Fruit fly (Drosophila melanogaster) whole organism, embryonic: ENCODE results near the gene gry.
A peak's percentile ranks its signal among the peaks of the same experiment; 100 is the strongest.

Experiments
- Bdp1 ChIP-seq: fragments of 200-800 bp; sonication (Bioruptor generic); optimal IDR thresholded peaks from 3 replicates; lab custom pipeline; 2016; ENCODE audit warnings: missing biosample characterization, missing genetic modification characterization
- BtbVII ChIP-seq: fragments of 200-800 bp; sonication (Bioruptor generic); optimal IDR thresholded peaks from 3 replicates; lab custom pipeline; 2017; ENCODE audit warnings: missing biosample characterization, mild to moderate bottlenecking, missing genetic modification characterization
- CG10979 ChIP-seq: fragments of 200-800 bp; sonication (Bioruptor generic); optimal IDR thresholded peaks from 2 replicates; lab custom pipeline; 2018; ENCODE audit warnings: missing biosample characterization, mild to moderate bottlenecking, missing genetic modification characterization, moderate library complexity
- CG12236 ChIP-seq: fragments of 200-800 bp; sonication (Bioruptor generic); optimal IDR thresholded peaks from 2 replicates; lab custom pipeline; 2016; ENCODE audit warnings: missing biosample characterization, missing genetic modification characterization
- CG13894 ChIP-seq: fragments of 200-800 bp; sonication (Bioruptor generic); optimal IDR thresholded peaks from 3 replicates; lab custom pipeline; 2018; ENCODE audit warnings: missing biosample characterization, mild to moderate bottlenecking, missing genetic modification characterization, moderate library complexity
- CG14014 ChIP-seq: fragments of 200-800 bp; sonication (Bioruptor generic); IDR thresholded peaks from 2 replicates; pipeline ENCODE4 v1.3.6; 2022; ENCODE audit warnings: missing biosample characterization, missing genetic modification characterization
- CG15269 ChIP-seq: fragments of 200-800 bp; sonication (Bioruptor generic); optimal IDR thresholded peaks from 2 replicates; lab custom pipeline; 2018; ENCODE audit warnings: missing biosample characterization, mild to moderate bottlenecking, missing genetic modification characterization, moderate library complexity
- CG15514 ChIP-seq: fragments of 200-800 bp; sonication (Bioruptor generic); optimal IDR thresholded peaks from 3 replicates; lab custom pipeline; 2017; ENCODE audit warnings: missing biosample characterization, missing genetic modification characterization, mild to moderate bottlenecking, moderate library complexity, missing genetic modification reagents
- CG1602 ChIP-seq: fragments of 200-800 bp; sonication (Bioruptor generic); optimal IDR thresholded peaks from 3 replicates; lab custom pipeline; 2016; ENCODE audit warnings: missing biosample characterization, missing genetic modification characterization
- CG1647 ChIP-seq: fragments of 200-800 bp; sonication (Bioruptor generic); optimal IDR thresholded peaks from 3 replicates; lab custom pipeline; 2016; ENCODE audit warnings: missing biosample characterization, missing genetic modification characterization
- CG17385 ChIP-seq: fragments of 200-800 bp; sonication (Bioruptor generic); optimal IDR thresholded peaks from 3 replicates; lab custom pipeline; 2018; ENCODE audit warnings: missing biosample characterization, mild to moderate bottlenecking, missing genetic modification characterization
- CG17802 ChIP-seq: fragments of 200-800 bp; sonication (Bioruptor generic); optimal IDR thresholded peaks from 2 replicates; lab custom pipeline; 2018; ENCODE audit warnings: missing biosample characterization, mild to moderate bottlenecking, missing genetic modification characterization, moderate library complexity
- CG18619 ChIP-seq: fragments of 200-800 bp; sonication (Bioruptor generic); optimal IDR thresholded peaks from 3 replicates; lab custom pipeline; 2017; ENCODE audit warnings: missing biosample characterization, mild to moderate bottlenecking, missing genetic modification characterization
- CG30403 ChIP-seq: fragments of 200-800 bp; sonication (Bioruptor generic); optimal IDR thresholded peaks from 3 replicates; lab custom pipeline; 2016; ENCODE audit warnings: missing biosample characterization, missing genetic modification characterization
- CG31224 ChIP-seq: fragments of 200-800 bp; sonication (Bioruptor generic); IDR thresholded peaks from 2 replicates; pipeline ENCODE4 v1.3.6; 2022; ENCODE audit warnings: missing biosample characterization, missing genetic modification characterization
- CG32532 ChIP-seq: fragments of 200-800 bp; sonication (Bioruptor generic); IDR thresholded peaks from 2 replicates; pipeline ENCODE4 v1.3.6; 2022; ENCODE audit warnings: missing biosample characterization, missing genetic modification characterization
- CG32772 ChIP-seq: fragments of 200-800 bp; sonication (Bioruptor generic); IDR thresholded peaks from 2 replicates; pipeline ENCODE4 v1.3.6; 2022; ENCODE audit warnings: missing biosample characterization, missing genetic modification characterization
- CG4820 ChIP-seq: fragments of 200-800 bp; sonication (Bioruptor generic); optimal IDR thresholded peaks from 3 replicates; lab custom pipeline; 2016; ENCODE audit warnings: missing biosample characterization, missing genetic modification characterization
- CG5180 ChIP-seq: fragments of 200-800 bp; sonication (Bioruptor generic); optimal IDR thresholded peaks from 3 replicates; lab custom pipeline; 2017; ENCODE audit warnings: missing biosample characterization, missing genetic modification characterization, mild to moderate bottlenecking, moderate library complexity, missing genetic modification reagents
- CG6689 ChIP-seq: fragments of 200-800 bp; sonication (Bioruptor generic); IDR thresholded peaks from 2 replicates; pipeline ENCODE4 v1.3.6; 2022; ENCODE audit warnings: missing biosample characterization, missing genetic modification characterization
- CG9437 ChIP-seq: fragments of 200-800 bp; sonication (Bioruptor generic); optimal IDR thresholded peaks from 2 replicates; lab custom pipeline; 2018; ENCODE audit warnings: missing biosample characterization, mild to moderate bottlenecking, missing genetic modification characterization
- CHES-1-like ChIP-seq: fragments of 200-800 bp; sonication (Bioruptor generic); optimal IDR thresholded peaks from 2 replicates; lab custom pipeline; 2016; ENCODE audit warnings: missing biosample characterization, missing genetic modification characterization
- Dad ChIP-seq: fragments of 200-800 bp; sonication (Bioruptor generic); optimal IDR thresholded peaks from 3 replicates; lab custom pipeline; 2016; ENCODE audit warnings: missing biosample characterization, missing genetic modification characterization
- Doc2 ChIP-seq: fragments of 200-800 bp; sonication (Bioruptor generic); IDR thresholded peaks from 2 replicates; pipeline ENCODE4 v1.3.6; 2022; ENCODE audit warnings: missing biosample characterization, missing genetic modification characterization
- Dref ChIP-seq: fragments of 200-800 bp; sonication (Bioruptor generic); IDR thresholded peaks from 2 replicates; pipeline ENCODE4 v1.3.6; 2022; ENCODE audit warnings: missing biosample characterization, missing genetic modification characterization
- Drgx ChIP-seq: fragments of 200-800 bp; sonication (Bioruptor generic); IDR thresholded peaks from 2 replicates; pipeline ENCODE4 v1.3.6; 2022; ENCODE audit warnings: missing biosample characterization, missing genetic modification characterization
- ERR ChIP-seq: fragments of 200-800 bp; sonication (Bioruptor generic); optimal IDR thresholded peaks from 2 replicates; lab custom pipeline; 2016; ENCODE audit warnings: missing biosample characterization, missing genetic modification characterization
- Hmr ChIP-seq: fragments of 200-800 bp; sonication (Bioruptor generic); optimal IDR thresholded peaks from 3 replicates; lab custom pipeline; 2017; ENCODE audit warnings: mild to moderate bottlenecking, missing biosample characterization, missing genetic modification reagents, missing genetic modification characterization
- NFAT ChIP-seq: fragments of 200-800 bp; sonication (Bioruptor generic); IDR thresholded peaks from 2 replicates; pipeline ENCODE4 v1.3.6; 2022; ENCODE audit warnings: missing biosample characterization, missing genetic modification characterization
- Neu2 ChIP-seq: fragments of 200-800 bp; sonication (Bioruptor generic); optimal IDR thresholded peaks from 3 replicates; lab custom pipeline; 2016; ENCODE audit warnings: missing biosample characterization, missing genetic modification characterization, borderline replicate concordance
- NfI ChIP-seq: fragments of 200-800 bp; sonication (Bioruptor generic); optimal IDR thresholded peaks from 3 replicates; lab custom pipeline; 2018; ENCODE audit warnings: missing biosample characterization, mild to moderate bottlenecking, missing genetic modification characterization, moderate library complexity
- Pdp1 ChIP-seq, 2 experiments: fragments of 200-800 bp; sonication (Bioruptor generic); optimal IDR thresholded peaks; 3 replicates each; lab custom pipeline; 2016; ENCODE audit warnings: missing biosample characterization in 2 of 2, missing genetic modification characterization in 2 of 2, mild to moderate bottlenecking in 1 of 2, moderate library complexity in 1 of 2
- Trl ChIP-seq, 3 experiments: fragments of >200 bp in 2 of 3; fragments of 200-800 bp in 1 of 3; sonication (Bioruptor generic) in 1 of 3; optimal IDR thresholded peaks; 2 replicates in 1 of 3; 3 replicates in 2 of 3; lab custom pipeline; 2016 to 2017; ENCODE audit warnings: missing biosample characterization in 1 of 3, missing genetic modification characterization in 1 of 3
- Usf ChIP-seq: fragments of 200-800 bp; sonication (Bioruptor generic); optimal IDR thresholded peaks from 2 replicates; lab custom pipeline; 2017; ENCODE audit warnings: missing genotype, missing biosample characterization, missing genetic modification characterization
- ab ChIP-seq: fragments of 200-800 bp; sonication (Bioruptor generic); optimal IDR thresholded peaks from 2 replicates; lab custom pipeline; 2016; ENCODE audit warnings: missing biosample characterization, missing genetic modification characterization
- ash1 ChIP-seq: fragments of 200-800 bp; sonication (Bioruptor generic); optimal IDR thresholded peaks from 2 replicates; lab custom pipeline; 2018; ENCODE audit warnings: missing biosample characterization, mild to moderate bottlenecking, missing genetic modification characterization
- bowl ChIP-seq: fragments of 200-800 bp; sonication (Bioruptor generic); IDR thresholded peaks from 2 replicates; pipeline ENCODE4 v1.3.6; 2022; ENCODE audit warnings: missing biosample characterization, missing genetic modification characterization
- chm ChIP-seq: fragments of 200-800 bp; sonication (Bioruptor generic); IDR thresholded peaks from 2 replicates; pipeline ENCODE4 v1.3.6; 2022; ENCODE audit warnings: missing biosample characterization, missing genetic modification characterization
- eve ChIP-seq, 2 experiments: fragments of >200 bp; optimal IDR thresholded peaks; 2 replicates each; lab custom pipeline; 2017; ENCODE audit warnings: missing biosample characterization in 2 of 2, missing genetic modification characterization in 2 of 2
- fru ChIP-seq: fragments of >200 bp; optimal IDR thresholded peaks from 2 replicates; lab custom pipeline; 2017
- gcm2 ChIP-seq: fragments of 200-800 bp; sonication (Bioruptor generic); optimal IDR thresholded peaks from 2 replicates; lab custom pipeline; 2016; ENCODE audit warnings: missing biosample characterization, missing genetic modification characterization
- jing ChIP-seq: fragments of 200-800 bp; sonication (Bioruptor generic); optimal IDR thresholded peaks from 2 replicates; lab custom pipeline; 2018; ENCODE audit warnings: missing biosample characterization, mild to moderate bottlenecking, missing genetic modification characterization
- lmd ChIP-seq: fragments of 200-800 bp; sonication (Bioruptor generic); IDR thresholded peaks from 2 replicates; pipeline ENCODE4 v1.3.6; 2022; ENCODE audit warnings: missing biosample characterization, missing genetic modification characterization
- luna ChIP-seq: fragments of 200-800 bp; sonication (Bioruptor generic); optimal IDR thresholded peaks from 2 replicates; lab custom pipeline; 2016; ENCODE audit warnings: missing biosample characterization, missing genetic modification characterization
- mam ChIP-seq: fragments of 200-800 bp; sonication (Bioruptor generic); optimal IDR thresholded peaks from 3 replicates; lab custom pipeline; 2016; ENCODE audit warnings: missing biosample characterization, missing genetic modification characterization
- nerfin-1 ChIP-seq: fragments of 200-800 bp; sonication (Bioruptor generic); optimal IDR thresholded peaks from 3 replicates; lab custom pipeline; 2019; ENCODE audit warnings: missing biosample characterization, mild to moderate bottlenecking, missing genetic modification characterization, moderate library complexity
- slp2 ChIP-seq: fragments of 200-800 bp; sonication (Bioruptor generic); optimal IDR thresholded peaks from 2 replicates; lab custom pipeline; 2016; ENCODE audit warnings: missing biosample characterization, missing genetic modification characterization
- twi ChIP-seq: fragments of 200-800 bp; optimal IDR thresholded peaks from 2 replicates; lab custom pipeline; 2019; ENCODE audit warnings: missing biosample characterization, mild to moderate bottlenecking, missing genetic modification characterization, moderate library complexity
- usp ChIP-seq: fragments of >200 bp; optimal IDR thresholded peaks from 2 replicates; lab custom pipeline; 2017; ENCODE audit warnings: missing biosample characterization, missing genetic modification characterization
- z ChIP-seq: fragments of 200-800 bp; sonication (Bioruptor generic); IDR thresholded peaks from 3 replicates; pipeline ENCODE4 v1.3.6; 2022; ENCODE audit warnings: missing biosample characterization, missing genetic modification characterization

gry gene

DNA sequence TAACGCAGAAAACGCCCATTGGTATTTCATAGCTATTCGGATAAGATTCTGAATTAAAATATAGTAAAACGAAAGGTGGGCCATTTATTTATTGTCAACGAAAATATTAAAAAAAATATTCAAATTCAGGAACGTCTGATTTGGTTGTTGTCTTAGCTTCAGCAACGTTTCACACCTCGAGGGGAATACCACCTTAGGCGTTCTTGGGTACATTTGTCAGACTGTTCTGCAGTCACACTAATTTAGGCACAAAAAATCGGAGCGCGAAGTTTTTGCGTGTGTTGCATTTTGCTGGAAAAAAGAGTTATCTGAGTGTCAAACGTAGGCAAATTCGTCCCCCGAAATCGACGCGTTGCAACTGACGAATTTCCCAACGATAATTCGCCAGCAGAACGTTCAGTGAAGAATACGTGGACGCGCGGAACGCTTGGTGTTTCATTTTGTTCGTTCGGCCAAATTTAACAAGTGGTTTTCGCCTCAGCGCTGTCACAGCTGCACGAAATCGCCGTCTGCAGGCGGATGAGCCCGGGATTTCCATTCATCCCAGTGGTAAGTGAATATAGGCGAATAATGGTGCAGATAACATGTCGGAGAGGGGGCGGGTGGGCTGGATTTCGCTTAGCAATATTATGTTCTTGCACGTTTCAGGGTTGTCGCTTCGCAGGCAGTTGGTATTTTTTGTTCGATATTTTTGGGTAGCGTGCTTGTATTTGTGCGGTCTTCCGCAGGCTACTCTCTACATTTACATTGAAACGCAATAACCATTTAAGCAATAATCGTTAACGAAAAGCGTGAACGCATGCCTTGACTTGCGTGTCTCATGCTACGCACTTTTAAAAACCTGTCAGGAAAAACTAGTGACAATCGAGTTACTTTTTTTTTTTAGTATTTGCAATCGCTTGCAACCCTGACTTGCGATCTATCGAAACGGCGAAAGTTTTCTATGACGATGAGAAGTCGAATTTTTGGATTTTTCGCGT is 26.1 kb downstream of the gry start, which contains the start of gene Larp4B (continued):
- TF ChIP-seq CG32772 (GFP tag; lab: Robert Waterston, UW): no peak
- no peak for TF ChIP-seq lmd (GFP tag; lab: Robert Waterston, UW)
- no peak for TF ChIP-seq fru (lab: Kevin White, UChicago)
- TF ChIP-seq ash1 (GFP tag; lab: Kevin White, UChicago): no peak
- TF ChIP-seq CG17802 (tag; lab: Kevin White, UChicago): no peak
- TF ChIP-seq CG1602 (GFP tag; lab: Kevin White, UChicago): no peak
- no peak for TF ChIP-seq CG4820
- TF ChIP-seq Dref (GFP tag; lab: Robert Waterston, UW): peak; percentile 59
- no peak for TF ChIP-seq CG15269 (tag; lab: Kevin White, UChicago)
- TF ChIP-seq slp2 (GFP tag; lab: Kevin White, UChicago): no peak
- no peak for TF ChIP-seq z (GFP tag; lab: Robert Waterston, UW)
- TF ChIP-seq CG18619 (GFP tag; lab: Kevin White, UChicago): no peak
- no peak for TF ChIP-seq CG10979 (tag; lab: Kevin White, UChicago)
- no peak for TF ChIP-seq twi (tag; lab: Kevin White, UChicago)
- peak; percentile 28 for TF ChIP-seq mam
- no peak for TF ChIP-seq luna
- peak in 1 of 2 experiments; percentile 30 for TF ChIP-seq Pdp1 (GFP tag; optimal IDR thresholded peaks at IDR 0.05; lab: Kevin White, UChicago)
- TF ChIP-seq CG30403 (GFP tag; lab: Kevin White, UChicago): no peak
- no peak for TF ChIP-seq Doc2 (GFP tag; lab: Robert Waterston, UW)
- TF ChIP-seq Hmr: peak; percentile 41
- no peak for TF ChIP-seq Bdp1 (GFP tag; lab: Kevin White, UChicago)
- no peak for TF ChIP-seq Neu2 (GFP tag; lab: Kevin White, UChicago)
- no peak for TF ChIP-seq CG13894 (tag; lab: Kevin White, UChicago)
- no peak for TF ChIP-seq CG17385 (GFP tag; lab: Kevin White, UChicago)
- TF ChIP-seq CG5180 (GFP tag; lab: Kevin White, UChicago): no peak
- no peak for TF ChIP-seq ab
- peak; percentile 15 for TF ChIP-seq BtbVII (GFP tag; lab: Kevin White, UChicago)
- no peak for TF ChIP-seq Usf
- no peak for TF ChIP-seq CG6689
- no peak for TF ChIP-seq jing (GFP tag; lab: Kevin White, UChicago)
- TF ChIP-seq chm: no peak
- TF ChIP-seq gcm2 (GFP tag; lab: Kevin White, UChicago): no peak
- no peak for TF ChIP-seq CG12236 (GFP tag; lab: Kevin White, UChicago)
- no peak for TF ChIP-seq CG32532
- no peak for TF ChIP-seq CG1647 (GFP tag; lab: Kevin White, UChicago)
- no peak for TF ChIP-seq bowl (GFP tag; lab: Robert Waterston, UW)
- TF ChIP-seq CG9437 (GFP tag; lab: Kevin White, UChicago): peak; percentile 46
- TF ChIP-seq Drgx: no peak
- TF ChIP-seq NfI (GFP tag; lab: Kevin White, UChicago): peak; percentile 21
- TF ChIP-seq CG31224: no peak
- no peak for TF ChIP-seq usp
- TF ChIP-seq CHES-1-like (GFP tag; lab: Kevin White, UChicago): peak; percentile 25
- TF ChIP-seq eve (GFP tag; optimal IDR thresholded peaks at IDR 0.05; lab: Kevin White, UChicago): no peak
- TF ChIP-seq CG14014 (GFP tag; lab: Robert Waterston, UW): 0 out of 2 replicates have a peak, but pooled peaks have one; percentile 27
- no peak for TF ChIP-seq ERR (GFP tag; lab: Kevin White, UChicago)
- no peak for TF ChIP-seq Trl (optimal IDR thresholded peaks at IDR 0.05; lab: Kevin White, UChicago)
- TF ChIP-seq Trl (GFP tag; optimal IDR thresholded peaks at IDR 0.05; lab: Kevin White, UChicago): no peak
- TF ChIP-seq CG15514 (GFP tag; lab: Kevin White, UChicago): peak; percentile 71
- TF ChIP-seq NFAT (GFP tag; lab: Robert Waterston, UW): no peak
- no peak for TF ChIP-seq Dad
- TF ChIP-seq nerfin-1 (tag; lab: Kevin White, UChicago): peak; percentile 17
